Fruit fly (Drosophila melanogaster) whole organism, embryonic: ENCODE data around the gene D1.
A peak's percentile ranks its signal among the peaks of the same experiment; 100 is the strongest.

Experiments
- Abd-B ChIP-seq: fragments of 200-800 bp; sonication (Bioruptor generic); optimal IDR thresholded peaks from 2 replicates; lab custom pipeline; 2018; ENCODE audit warnings: missing biosample characterization, mild to moderate bottlenecking, missing genetic modification characterization, moderate library complexity
- Atf-2 ChIP-seq: fragments of 200-800 bp; sonication (Bioruptor generic); optimal IDR thresholded peaks from 2 replicates; lab custom pipeline; 2016; ENCODE audit warnings: missing biosample characterization, missing genetic modification characterization
- Atf3 ChIP-seq: fragments of 200-800 bp; sonication (Bioruptor generic); optimal IDR thresholded peaks from 3 replicates; lab custom pipeline; 2016; ENCODE audit warnings: missing biosample characterization, missing genetic modification characterization
- BtbVII ChIP-seq: fragments of 200-800 bp; sonication (Bioruptor generic); optimal IDR thresholded peaks from 3 replicates; lab custom pipeline; 2017; ENCODE audit warnings: missing biosample characterization, mild to moderate bottlenecking, missing genetic modification characterization
- Bteb2 ChIP-seq: fragments of 200-800 bp; sonication (Bioruptor generic); optimal IDR thresholded peaks from 2 replicates; lab custom pipeline; 2016; ENCODE audit warnings: missing biosample characterization, missing genetic modification characterization
- CG10274 ChIP-seq: fragments of 200-800 bp; sonication (Bioruptor generic); optimal IDR thresholded peaks from 3 replicates; lab custom pipeline; 2017; ENCODE audit warnings: missing biosample characterization, mild to moderate bottlenecking, missing genetic modification characterization
- CG10565 ChIP-seq: fragments of 200-800 bp; sonication (Bioruptor generic); optimal IDR thresholded peaks from 3 replicates; lab custom pipeline; 2016; ENCODE audit warnings: missing biosample characterization, mild to moderate bottlenecking, missing genetic modification characterization
- CG11560 ChIP-seq: fragments of 200-800 bp; sonication (Bioruptor generic); IDR thresholded peaks from 3 replicates; pipeline ENCODE4 v1.3.6; 2022; ENCODE audit warnings: missing biosample characterization, missing genetic modification characterization
- CG12104 ChIP-seq: fragments of 200-800 bp; sonication (Bioruptor generic); optimal IDR thresholded peaks from 3 replicates; lab custom pipeline; 2016; ENCODE audit warnings: missing biosample characterization, missing genetic modification characterization
- CG12219 ChIP-seq: fragments of 200-800 bp; sonication (Bioruptor generic); optimal IDR thresholded peaks from 3 replicates; lab custom pipeline; 2018; ENCODE audit warnings: missing biosample characterization, mild to moderate bottlenecking, missing genetic modification characterization
- CG12236 ChIP-seq: fragments of 200-800 bp; sonication (Bioruptor generic); optimal IDR thresholded peaks from 2 replicates; lab custom pipeline; 2016; ENCODE audit warnings: missing biosample characterization, missing genetic modification characterization
- CG12299 ChIP-seq: fragments of 200-800 bp; sonication (Bioruptor generic); optimal IDR thresholded peaks from 2 replicates; lab custom pipeline; 2018; ENCODE audit warnings: missing biosample characterization, mild to moderate bottlenecking, missing genetic modification characterization
- CG12391 ChIP-seq: fragments of 200-800 bp; sonication (Bioruptor generic); optimal IDR thresholded peaks from 3 replicates; lab custom pipeline; 2018; ENCODE audit warnings: missing biosample characterization, mild to moderate bottlenecking, missing genetic modification characterization, moderate library complexity
- CG13296 ChIP-seq: fragments of 200-800 bp; sonication (Bioruptor generic); optimal IDR thresholded peaks from 3 replicates; lab custom pipeline; 2018; ENCODE audit warnings: missing biosample characterization, mild to moderate bottlenecking, missing genetic modification characterization
- CG15011 ChIP-seq: fragments of 200-800 bp; sonication (Bioruptor generic); optimal IDR thresholded peaks from 3 replicates; lab custom pipeline; 2018; ENCODE audit warnings: missing biosample characterization, mild to moderate bottlenecking, missing genetic modification characterization
- CG18764 ChIP-seq: fragments of 200-800 bp; sonication (Bioruptor generic); optimal IDR thresholded peaks from 3 replicates; lab custom pipeline; 2016; ENCODE audit warnings: missing biosample characterization, missing genetic modification characterization
- CG2129 ChIP-seq: fragments of 200-800 bp; sonication (Bioruptor generic); IDR thresholded peaks from 2 replicates; pipeline ENCODE4 v1.3.6; 2022; ENCODE audit warnings: missing biosample characterization, missing genetic modification characterization; ENCODE audit not compliant: partially characterized antibody
- CG4424 ChIP-seq: fragments of 200-800 bp; sonication (Bioruptor generic); optimal IDR thresholded peaks from 3 replicates; lab custom pipeline; 2016; ENCODE audit warnings: missing biosample characterization, missing genetic modification characterization
- CG6175 ChIP-seq: fragments of 200-800 bp; sonication (Bioruptor generic); IDR thresholded peaks from 3 replicates; pipeline ENCODE4 v1.3.6; 2022; ENCODE audit warnings: missing biosample characterization, missing genetic modification characterization
- CG7745 ChIP-seq: fragments of 200-800 bp; sonication (Bioruptor generic); optimal IDR thresholded peaks from 2 replicates; lab custom pipeline; 2018; ENCODE audit warnings: missing biosample characterization, mild to moderate bottlenecking, missing genetic modification characterization, moderate library complexity
- CG9215 ChIP-seq: fragments of 200-800 bp; sonication (Bioruptor generic); IDR thresholded peaks from 2 replicates; pipeline ENCODE4 v1.3.6; 2022; ENCODE audit warnings: missing biosample characterization, missing genetic modification characterization
- CG9932 ChIP-seq: fragments of 200-800 bp; sonication (Bioruptor generic); IDR thresholded peaks from 2 replicates; pipeline ENCODE4 v1.3.6; 2022; ENCODE audit warnings: missing biosample characterization, missing genetic modification characterization
- CTCF ChIP-seq: fragments of 200-800 bp; sonication (Bioruptor generic); optimal IDR thresholded peaks from 2 replicates; lab custom pipeline; 2017; ENCODE audit warnings: missing biosample characterization, mild to moderate bottlenecking, missing genetic modification characterization, moderate library complexity
- Dek ChIP-seq: fragments of 200-800 bp; sonication (Bioruptor generic); optimal IDR thresholded peaks from 3 replicates; lab custom pipeline; 2019; ENCODE audit warnings: missing biosample characterization, mild to moderate bottlenecking, missing genetic modification characterization, moderate library complexity
- Dfd ChIP-seq, 2 experiments: fragments of >200 bp; optimal IDR thresholded peaks; 2 replicates each; lab custom pipeline; 2017; ENCODE audit warnings: missing biosample characterization in 2 of 2, missing genetic modification characterization in 2 of 2
- Dip2 ChIP-seq: fragments of 200-800 bp; sonication (Bioruptor generic); IDR thresholded peaks from 2 replicates; pipeline ENCODE4 v1.3.6; 2022; ENCODE audit warnings: missing biosample characterization, missing genetic modification characterization
- Doc3 ChIP-seq: fragments of 200-800 bp; sonication (Bioruptor generic); IDR thresholded peaks from 3 replicates; pipeline ENCODE4 v1.3.6; 2022; ENCODE audit warnings: missing biosample characterization, missing genetic modification characterization; ENCODE audit not compliant: partially characterized antibody
- E2f1 ChIP-seq: fragments of 200-800 bp; sonication (Bioruptor generic); IDR thresholded peaks from 2 replicates; pipeline ENCODE4 v1.3.6; 2022; ENCODE audit warnings: missing biosample characterization, missing genetic modification characterization
- Elba2 ChIP-seq: fragments of 200-800 bp; sonication (Bioruptor generic); optimal IDR thresholded peaks from 3 replicates; lab custom pipeline; 2016; ENCODE audit warnings: missing biosample characterization, missing genetic modification characterization
- Gug ChIP-seq: fragments of 200-800 bp; sonication (Bioruptor generic); IDR thresholded peaks from 4 replicates; pipeline ENCODE4 v1.3.6; 2022; ENCODE audit warnings: missing biosample characterization, missing genetic modification characterization
- Opbp ChIP-seq: fragments of 200-800 bp; sonication (Bioruptor generic); IDR thresholded peaks from 3 replicates; pipeline ENCODE4 v1.3.6; 2022; ENCODE audit warnings: missing biosample characterization, missing genetic modification characterization; ENCODE audit not compliant: partially characterized antibody
- Scr ChIP-seq: fragments of 200-800 bp; sonication (Bioruptor generic); IDR thresholded peaks from 2 replicates; pipeline ENCODE4 v1.3.6; 2022; ENCODE audit warnings: missing biosample characterization, missing genetic modification characterization; ENCODE audit not compliant: partially characterized antibody
- crp ChIP-seq, 2 experiments: fragments of 200-800 bp; sonication (Bioruptor generic); optimal IDR thresholded peaks; 2 replicates in 1 of 2; 3 replicates in 1 of 2; lab custom pipeline; 2017; ENCODE audit warnings: missing biosample characterization in 2 of 2, missing genetic modification characterization in 2 of 2, mild to moderate bottlenecking in 1 of 2, moderate library complexity in 1 of 2
- fd3F ChIP-seq: fragments of 200-800 bp; sonication (Bioruptor generic); optimal IDR thresholded peaks from 2 replicates; lab custom pipeline; 2018; ENCODE audit warnings: missing biosample characterization, mild to moderate bottlenecking, missing genetic modification characterization, moderate library complexity
- grau ChIP-seq: fragments of 200-800 bp; optimal IDR thresholded peaks from 3 replicates; lab custom pipeline; 2019; ENCODE audit warnings: missing biosample characterization, mild to moderate bottlenecking, missing genetic modification characterization, moderate library complexity
- grn ChIP-seq: fragments of 200-800 bp; sonication (Bioruptor generic); optimal IDR thresholded peaks from 3 replicates; lab custom pipeline; 2017; ENCODE audit warnings: missing biosample characterization, missing genetic modification characterization
- ind ChIP-seq: fragments of 200-800 bp; sonication (Bioruptor generic); optimal IDR thresholded peaks from 3 replicates; lab custom pipeline; 2016; ENCODE audit warnings: missing biosample characterization, missing genetic modification characterization
- insv ChIP-seq, 2 experiments: fragments of 200-800 bp; sonication (Bioruptor generic); optimal IDR thresholded peaks; 3 replicates each; lab custom pipeline; 2016 to 2018; ENCODE audit warnings: missing biosample characterization in 2 of 2, missing genetic modification characterization in 2 of 2
- jing ChIP-seq: fragments of 200-800 bp; sonication (Bioruptor generic); optimal IDR thresholded peaks from 2 replicates; lab custom pipeline; 2018; ENCODE audit warnings: missing biosample characterization, mild to moderate bottlenecking, missing genetic modification characterization
- kay ChIP-seq: fragments of 200-800 bp; sonication (Bioruptor generic); optimal IDR thresholded peaks from 2 replicates; lab custom pipeline; 2016; ENCODE audit warnings: missing biosample characterization, missing genetic modification characterization
- lmd ChIP-seq: fragments of 200-800 bp; sonication (Bioruptor generic); IDR thresholded peaks from 2 replicates; pipeline ENCODE4 v1.3.6; 2022; ENCODE audit warnings: missing biosample characterization, missing genetic modification characterization
- lola ChIP-seq, 3 experiments: fragments of >200 bp in 2 of 3; fragments of 200-800 bp in 1 of 3; sonication (Bioruptor generic) in 1 of 3; optimal IDR thresholded peaks; 2 replicates each; lab custom pipeline; 2017 to 2019; ENCODE audit warnings: missing biosample characterization in 3 of 3, missing genetic modification characterization in 3 of 3, mild to moderate bottlenecking in 1 of 3, moderate library complexity in 1 of 3
- nerfin-2 ChIP-seq: fragments of 200-800 bp; sonication (Bioruptor generic); IDR thresholded peaks from 2 replicates; pipeline ENCODE4 v1.3.6; 2022; ENCODE audit warnings: missing biosample characterization, missing genetic modification characterization; ENCODE audit not compliant: partially characterized antibody
- pfk ChIP-seq: fragments of 200-800 bp; sonication (Bioruptor generic); optimal IDR thresholded peaks from 2 replicates; lab custom pipeline; 2018; ENCODE audit warnings: missing biosample characterization, mild to moderate bottlenecking, missing genetic modification characterization, moderate library complexity
- phol ChIP-seq: fragments of 200-800 bp; sonication (Bioruptor generic); optimal IDR thresholded peaks from 3 replicates; lab custom pipeline; 2018; ENCODE audit warnings: missing biosample characterization, mild to moderate bottlenecking, missing genetic modification characterization, moderate library complexity
- pita ChIP-seq: fragments of 200-800 bp; sonication (Bioruptor generic); optimal IDR thresholded peaks from 2 replicates; lab custom pipeline; 2017; ENCODE audit warnings: missing biosample characterization, mild to moderate bottlenecking, missing genetic modification characterization
- run ChIP-seq: fragments of 200-800 bp; sonication (Bioruptor generic); optimal IDR thresholded peaks from 3 replicates; lab custom pipeline; 2018; ENCODE audit warnings: missing biosample characterization, mild to moderate bottlenecking, missing genetic modification characterization
- seq ChIP-seq: fragments of 200-800 bp; sonication (Bioruptor generic); IDR thresholded peaks from 2 replicates; pipeline ENCODE4 v1.3.6; 2022; ENCODE audit warnings: missing biosample characterization, missing genetic modification characterization
- slou ChIP-seq: fragments of 200-800 bp; sonication (Bioruptor generic); optimal IDR thresholded peaks from 3 replicates; lab custom pipeline; 2016; ENCODE audit warnings: missing biosample characterization, missing genetic modification characterization
- sqz ChIP-seq: fragments of 200-800 bp; sonication (Bioruptor generic); optimal IDR thresholded peaks from 3 replicates; lab custom pipeline; 2018; ENCODE audit warnings: missing biosample characterization, mild to moderate bottlenecking, missing genetic modification characterization

Gene D1

dm6 chr3R:9215551-9215950, 24.9 kb downstream of the D1 start (continued):
- TF ChIP-seq BtbVII = no peak

DNA sequence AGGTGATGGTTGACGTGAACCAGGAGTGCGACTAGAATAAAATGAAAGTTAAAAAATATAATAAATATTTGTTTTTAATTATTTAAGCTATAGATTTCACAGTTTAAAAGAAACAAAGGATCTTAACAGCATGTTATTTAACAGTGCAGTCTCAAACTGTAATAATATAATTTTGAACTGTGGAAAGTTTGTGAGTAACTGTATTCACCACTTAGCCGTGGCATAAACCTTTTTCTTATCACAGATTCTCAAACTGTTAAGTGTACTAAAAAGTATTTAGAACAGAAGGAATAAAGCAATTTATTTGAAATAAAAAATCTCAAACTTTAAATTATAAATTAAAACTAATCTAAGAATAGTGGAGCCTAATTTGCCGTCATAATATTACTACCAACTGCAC, 26.2 kb downstream of the D1 start:
- TF ChIP-seq Bteb2 (GFP tag; lab: Kevin White, UChicago) (no peak), nerfin-2 (GFP tag; lab: Robert Waterston, UW) (no peak), CG12219 (no peak), CG12391 (tag; lab: Kevin White, UChicago) (peak; percentile 33), grau (tag; lab: Kevin White, UChicago) (peak; percentile 12), CG12299 (tag; lab: Kevin White, UChicago) (no peak), crp (GFP tag; optimal IDR thresholded peaks at IDR 0.05; lab: Kevin White, UChicago) (no peak), phol (tag; lab: Kevin White, UChicago) (no peak), lmd (GFP tag; lab: Robert Waterston, UW) (no peak), Atf-2 (GFP tag; lab: Kevin White, UChicago) (no peak), pita (peak; percentile 79), Atf3 (GFP tag; lab: Kevin White, UChicago) (no peak), kay (no peak), CG6175 (GFP tag; lab: Robert Waterston, UW) (no peak), jing (GFP tag; lab: Kevin White, UChicago) (no peak), Opbp (GFP tag; lab: Robert Waterston, UW) (no peak; the same call in 2 of the 3 replicates), Scr (GFP tag; lab: Robert Waterston, UW) (peak; percentile 38; the same call in 1 of the 2 replicates), fd3F (no peak), CG10274 (no peak), insv (GFP tag; optimal IDR thresholded peaks at IDR 0.05; lab: Kevin White, UChicago) (no peak), CG10565 (GFP tag; lab: Kevin White, UChicago) (no peak), sqz (GFP tag; lab: Kevin White, UChicago) (no peak), CG12104 (GFP tag; lab: Kevin White, UChicago) (no peak), Gug (GFP tag; lab: Robert Waterston, UW) (no peak), run (tag; lab: Kevin White, UChicago) (no peak), CG4424 (GFP tag; lab: Kevin White, UChicago) (no peak), CG18764 (GFP tag; lab: Kevin White, UChicago) (no peak), CG12236 (GFP tag; lab: Kevin White, UChicago) (no peak), Dip2 (no peak), CG9215 (GFP tag; lab: Robert Waterston, UW) (no peak), Elba2 (GFP tag; lab: Kevin White, UChicago) (no peak), CG13296 (no peak), seq (GFP tag; lab: Robert Waterston, UW) (no peak), lola (GFP tag; optimal IDR thresholded peaks at IDR 0.05; lab: Kevin White, UChicago) (no peak), E2f1 (GFP tag; lab: Robert Waterston, UW) (no peak), pfk (GFP tag; lab: Kevin White, UChicago) (no peak), grn (GFP tag; lab: Kevin White, UChicago) (no peak), CG2129 (GFP tag; lab: Robert Waterston, UW) (no peak), Dek (tag; lab: Kevin White, UChicago) (peak; percentile 56), CTCF (GFP tag; lab: Kevin White, UChicago) (peak; percentile 47), CG7745 (tag; lab: Kevin White, UChicago) (no peak), ind (GFP tag; lab: Kevin White, UChicago) (no peak), Dfd (GFP tag; optimal IDR thresholded peaks at IDR 0.05; lab: Kevin White, UChicago) (no peak), Doc3 (GFP tag; lab: Robert Waterston, UW) (no peak), CG9932 (no peak), CG15011 (GFP tag; lab: Kevin White, UChicago) (no peak), slou (GFP tag; lab: Kevin White, UChicago) (no peak), BtbVII (no peak), CG11560 (no peak), Abd-B (GFP tag; lab: Kevin White, UChicago) (peak; percentile 42)
